Worm (Caenorhabditis elegans) whole organism, L1 larva: Measurements from ENCODE around the gene ttr-43.

Experiments used
- C04F5.9 ChIP-seq: sonication (generic microtip); optimal IDR thresholded peaks from 2 replicates; lab custom pipeline; 2016; ENCODE audit warnings: missing genetic modification characterization, missing compliant biosample characterization
- C16A3.4 ChIP-seq: fragments of 150-350 bp; optimal IDR thresholded peaks from 2 replicates; lab custom pipeline; 2014; ENCODE audit warnings: missing biosample characterization, missing genetic modification characterization
- C34B4.2 ChIP-seq: sonication (generic microtip); optimal IDR thresholded peaks from 2 replicates; lab custom pipeline; 2017; ENCODE audit warnings: mild to moderate bottlenecking, missing genetic modification characterization, missing compliant biosample characterization
- F16B12.6 ChIP-seq: fragments of 150-350 bp; optimal IDR thresholded peaks from 2 replicates; lab custom pipeline; 2014; ENCODE audit warnings: missing biosample characterization, missing genetic modification characterization
- alr-1 ChIP-seq: fragments of 200-800 bp; sonication (Bioruptor generic); optimal IDR thresholded peaks from 2 replicates; lab custom pipeline; 2018; ENCODE audit warnings: borderline replicate concordance, mild to moderate bottlenecking, missing genetic modification characterization, missing compliant biosample characterization
- blmp-1 ChIP-seq: fragments of 150-350 bp; optimal IDR thresholded peaks from 2 replicates; lab custom pipeline; 2014; ENCODE audit warnings: missing biosample characterization, missing genetic modification characterization
- ceh-8 ChIP-seq: fragments of 200-800 bp; sonication (Bioruptor generic); optimal IDR thresholded peaks from 2 replicates; lab custom pipeline; 2018; ENCODE audit warnings: mild to moderate bottlenecking, missing genetic modification characterization, moderate library complexity, missing compliant biosample characterization
- ceh-82 ChIP-seq, 3 experiments: fragments of 150-350 bp in 1 of 3; sonication (generic microtip) in 2 of 3; optimal IDR thresholded peaks; 2 replicates each; lab custom pipeline; 2014 to 2017; ENCODE audit warnings: missing biosample characterization in 3 of 3, missing genetic modification characterization in 3 of 3
- ceh-90 ChIP-seq: sonication (generic microtip); optimal IDR thresholded peaks from 2 replicates; lab custom pipeline; 2016; ENCODE audit warnings: missing genetic modification characterization, missing compliant biosample characterization
- dpl-1 ChIP-seq, 3 experiments: fragments of 150-350 bp in 2 of 3; sonication (generic microtip) in 1 of 3; optimal IDR thresholded peaks; 2 replicates each; lab custom pipeline; 2014 to 2017; ENCODE audit warnings: missing biosample characterization in 3 of 3, missing genetic modification characterization in 3 of 3, missing genetic modification reagents in 3 of 3
- dsc-1 ChIP-seq: sonication (generic microtip); optimal IDR thresholded peaks from 2 replicates; lab custom pipeline; 2016; ENCODE audit warnings: mild to moderate bottlenecking, missing genetic modification characterization, missing compliant biosample characterization
- efl-1 ChIP-seq, 4 experiments: fragments of 150-350 bp; optimal IDR thresholded peaks in 3 of 4; peaks in 1 of 4; 1 replicate in 1 of 4; 2 replicates in 3 of 4; lab custom pipeline; 2014; ENCODE audit warnings: missing biosample characterization in 2 of 4, missing genetic modification characterization in 2 of 4, missing genetic modification reagents in 2 of 4
- egl-13 ChIP-seq: sonication (generic microtip); optimal IDR thresholded peaks from 2 replicates; lab custom pipeline; 2016; ENCODE audit warnings: missing genotype, missing genetic modification reagents, missing genetic modification characterization, missing compliant biosample characterization
- egl-27 ChIP-seq, 2 experiments: fragments of 150-350 bp in 1 of 2; sonication (generic microtip); optimal IDR thresholded peaks; 3 replicates each; lab custom pipeline; 2017 to 2018; ENCODE audit warnings: missing biosample characterization in 2 of 2, missing genetic modification characterization in 2 of 2, missing genetic modification reagents in 2 of 2
- elt-2 ChIP-seq: sonication (generic microtip); optimal IDR thresholded peaks from 2 replicates; lab custom pipeline; 2016; ENCODE audit warnings: missing genetic modification characterization, mild to moderate bottlenecking, inconsistent platforms, missing compliant biosample characterization, missing genetic modification reagents
- elt-3 ChIP-seq, 6 experiments: fragments of 150-350 bp in 1 of 6; sonication (generic microtip); optimal IDR thresholded peaks; 2 replicates each; lab custom pipeline; 2017 to 2018; ENCODE audit warnings: missing biosample characterization in 6 of 6, missing genetic modification characterization in 6 of 6, inconsistent platforms in 1 of 6
- fkh-10 ChIP-seq: sonication (generic microtip); optimal IDR thresholded peaks from 2 replicates; lab custom pipeline; 2017; ENCODE audit warnings: missing biosample characterization, missing genetic modification reagents, missing genetic modification characterization
- fkh-8 ChIP-seq: sonication (generic microtip); optimal IDR thresholded peaks from 2 replicates; lab custom pipeline; 2016; ENCODE audit warnings: mild to moderate bottlenecking, missing genetic modification characterization, missing compliant biosample characterization
- grh-1 ChIP-seq: fragments of 200-800 bp; sonication (Bioruptor generic); IDR thresholded peaks from 2 replicates; pipeline ENCODE4 v1.3.6; 2022; ENCODE audit warnings: missing genetic modification reagents, missing genetic modification characterization, missing compliant biosample characterization
- hlh-17 ChIP-seq: fragments of 200-800 bp; sonication (Bioruptor generic); optimal IDR thresholded peaks from 2 replicates; lab custom pipeline; 2018; ENCODE audit warnings: missing genetic modification characterization, mild to moderate bottlenecking, missing compliant biosample characterization, moderate library complexity, borderline replicate concordance
- hlh-4 ChIP-seq: sonication (generic microtip); optimal IDR thresholded peaks from 2 replicates; lab custom pipeline; 2016; ENCODE audit warnings: mild to moderate bottlenecking, missing genetic modification characterization, missing compliant biosample characterization
- irx-1 ChIP-seq: sonication (generic microtip); optimal IDR thresholded peaks from 2 replicates; lab custom pipeline; 2016; ENCODE audit warnings: missing genetic modification characterization, missing compliant biosample characterization
- isw-1 ChIP-seq: fragments of 200-800 bp; sonication (Bioruptor generic); IDR thresholded peaks from 2 replicates; pipeline ENCODE4 v1.3.6; 2022; ENCODE audit warnings: missing genetic modification characterization, missing compliant biosample characterization
- jun-1 ChIP-seq: fragments of 150-350 bp; optimal IDR thresholded peaks from 2 replicates; lab custom pipeline; 2014; ENCODE audit warnings: missing biosample characterization, missing genetic modification reagents, missing genetic modification characterization
- lin-15B ChIP-seq: fragments of 150-350 bp; sonication (generic microtip); optimal IDR thresholded peaks from 3 replicates; lab custom pipeline; 2014; ENCODE audit warnings: missing biosample characterization, missing genetic modification characterization
- lin-39 ChIP-seq: fragments of 150-350 bp; optimal IDR thresholded peaks from 2 replicates; lab custom pipeline; 2014; ENCODE audit warnings: missing biosample characterization, missing genetic modification reagents, missing genetic modification characterization
- lir-3 ChIP-seq: sonication (generic microtip); optimal IDR thresholded peaks from 2 replicates; lab custom pipeline; 2016; ENCODE audit warnings: mild to moderate bottlenecking, missing genetic modification characterization, moderate library complexity, missing compliant biosample characterization; ENCODE audit not compliant: poor library complexity
- lsy-2 ChIP-seq, 2 experiments: fragments of 150-350 bp; optimal IDR thresholded peaks; 2 replicates each; lab custom pipeline; 2014; ENCODE audit warnings: missing biosample characterization in 2 of 2, missing genetic modification characterization in 2 of 2
- mab-9 ChIP-seq: fragments of 200-800 bp; sonication (Bioruptor generic); IDR thresholded peaks from 2 replicates; pipeline ENCODE4 v1.3.6; 2022; ENCODE audit warnings: missing genetic modification reagents, missing genetic modification characterization, missing compliant biosample characterization
- mdl-1 ChIP-seq, 2 experiments: fragments of 150-350 bp; optimal IDR thresholded peaks; 2 replicates each; lab custom pipeline; 2014 to 2017; ENCODE audit warnings: missing biosample characterization in 2 of 2, missing genetic modification characterization in 2 of 2, inconsistent platforms in 1 of 2
- nhr-11 ChIP-seq: fragments of 150-350 bp; optimal IDR thresholded peaks from 2 replicates; lab custom pipeline; 2014; ENCODE audit warnings: missing biosample characterization, missing genetic modification characterization
- nhr-12 ChIP-seq: sonication (generic microtip); optimal IDR thresholded peaks from 2 replicates; lab custom pipeline; 2017; ENCODE audit warnings: missing biosample characterization, missing genetic modification characterization
- nhr-19 ChIP-seq: fragments of 200-800 bp; sonication (Bioruptor generic); conservative IDR thresholded peaks from 2 replicates; pipeline ENCODE4 v1.3.6; 2022; ENCODE audit warnings: missing genetic modification characterization, missing compliant biosample characterization
- nhr-20 ChIP-seq: sonication (generic microtip); optimal IDR thresholded peaks from 2 replicates; lab custom pipeline; 2016; ENCODE audit warnings: mild to moderate bottlenecking, missing genetic modification characterization, missing compliant biosample characterization
- nhr-28 ChIP-seq: fragments of 150-350 bp; optimal IDR thresholded peaks from 2 replicates; lab custom pipeline; 2014; ENCODE audit warnings: missing biosample characterization, missing genetic modification characterization
- nhr-47 ChIP-seq: sonication (generic microtip); optimal IDR thresholded peaks from 2 replicates; lab custom pipeline; 2016; ENCODE audit warnings: mild to moderate bottlenecking, missing genetic modification characterization, moderate library complexity, missing compliant biosample characterization
- nhr-71 ChIP-seq: sonication (generic microtip); optimal IDR thresholded peaks from 2 replicates; lab custom pipeline; 2016; ENCODE audit warnings: mild to moderate bottlenecking, missing genetic modification characterization, moderate library complexity, missing compliant biosample characterization
- nhr-77 ChIP-seq: fragments of 150-350 bp; optimal IDR thresholded peaks from 2 replicates; lab custom pipeline; 2014; ENCODE audit warnings: missing biosample characterization, missing genetic modification characterization
- nhr-84 ChIP-seq: sonication (generic microtip); optimal IDR thresholded peaks from 2 replicates; lab custom pipeline; 2017; ENCODE audit warnings: missing biosample characterization, missing genetic modification characterization
- nhr-90 ChIP-seq: sonication (generic microtip); optimal IDR thresholded peaks from 2 replicates; lab custom pipeline; 2016; ENCODE audit warnings: mild to moderate bottlenecking, missing genetic modification characterization, missing compliant biosample characterization; ENCODE audit not compliant: poor library complexity
- pax-3 ChIP-seq: fragments of 200-800 bp; sonication (Bioruptor generic); optimal IDR thresholded peaks from 2 replicates; lab custom pipeline; 2018; ENCODE audit warnings: mild to moderate bottlenecking, missing genetic modification characterization, moderate library complexity, missing compliant biosample characterization
- rnt-1 ChIP-seq: sonication (generic microtip); optimal IDR thresholded peaks from 2 replicates; lab custom pipeline; 2016; ENCODE audit warnings: mild to moderate bottlenecking, missing genetic modification characterization, moderate library complexity, missing compliant biosample characterization
- sox-4 ChIP-seq: sonication (generic microtip); optimal IDR thresholded peaks from 2 replicates; lab custom pipeline; 2016; ENCODE audit warnings: missing genetic modification characterization, missing compliant biosample characterization
- sptf-1 ChIP-seq: fragments of 150-350 bp; optimal IDR thresholded peaks from 2 replicates; lab custom pipeline; 2014; ENCODE audit warnings: missing biosample characterization, missing genetic modification characterization
- tlp-1 ChIP-seq: fragments of 150-350 bp; optimal IDR thresholded peaks from 2 replicates; lab custom pipeline; 2014; ENCODE audit warnings: missing biosample characterization, missing genetic modification characterization
- unc-30 ChIP-seq: sonication (generic microtip); optimal IDR thresholded peaks from 2 replicates; lab custom pipeline; 2017; ENCODE audit warnings: missing biosample characterization, missing genetic modification characterization
- unc-62 ChIP-seq: fragments of 150-350 bp; optimal IDR thresholded peaks from 2 replicates; lab custom pipeline; 2014; ENCODE audit warnings: missing biosample characterization, missing genetic modification reagents, missing genetic modification characterization
- unc-98 ChIP-seq: fragments of 200-800 bp; sonication (Bioruptor generic); IDR thresholded peaks from 2 replicates; pipeline ENCODE4 v1.3.6; 2022; ENCODE audit warnings: missing genetic modification characterization, missing compliant biosample characterization
- vab-15 ChIP-seq: sonication (generic microtip); optimal IDR thresholded peaks from 2 replicates; lab custom pipeline; 2017; ENCODE audit warnings: missing genotype, mild to moderate bottlenecking, missing genetic modification characterization, missing compliant biosample characterization
- xbp-1 ChIP-seq: sonication (generic microtip); optimal IDR thresholded peaks from 2 replicates; lab custom pipeline; 2016; ENCODE audit warnings: missing genetic modification characterization, missing compliant biosample characterization
- ztf-11 ChIP-seq, 2 experiments: sonication (generic microtip); optimal IDR thresholded peaks; 2 replicates each; lab custom pipeline; 2016 to 2017; ENCODE audit warnings: missing genetic modification characterization in 2 of 2, missing biosample characterization in 1 of 2, missing compliant biosample characterization in 1 of 2
- ztf-4 ChIP-seq: fragments of 150-350 bp; optimal IDR thresholded peaks from 2 replicates; lab custom pipeline; 2014; ENCODE audit warnings: missing biosample characterization, missing genetic modification characterization

The ttr-43 gene

DNA sequence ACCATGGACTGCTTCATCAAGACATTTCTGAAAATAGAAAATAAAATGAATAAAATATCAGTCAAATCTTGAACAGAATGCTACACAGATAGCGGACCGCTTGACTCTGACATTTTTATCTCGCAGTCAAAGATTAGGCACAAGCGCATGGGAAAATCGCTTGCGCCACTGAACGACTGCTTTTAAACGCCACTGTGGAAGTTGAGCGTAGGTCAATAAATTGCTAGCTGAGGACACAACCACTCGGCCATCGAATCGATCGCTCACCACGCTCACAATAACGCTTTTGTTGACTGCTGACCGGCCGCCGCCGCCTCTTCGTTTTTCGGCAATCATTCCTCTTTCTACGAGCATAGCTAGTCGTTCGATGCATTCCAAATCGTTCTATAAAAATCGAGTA lies 6.3 kb upstream of the ttr-43 start (continued):
- TF ChIP-seq hlh-4 (tag; lab: Kevin White, UChicago) (no peak), sptf-1 (tag; lab: Kevin White, UChicago) (no peak), ztf-4 (no peak), elt-3 (tag; optimal IDR thresholded peaks at IDR 0.05; lab: Kevin White, UChicago) (peak in 2 of 6 experiments; percentile 2 to 8), nhr-19 (GFP tag; lab: Robert Waterston, UW) (peak; percentile 65), fkh-10 (no peak), ceh-8 (GFP tag; lab: Kevin White, UChicago) (no peak), C34B4.2 (tag; lab: Kevin White, UChicago) (no peak), nhr-28 (tag; lab: Kevin White, UChicago) (no peak), nhr-71 (peak; percentile 71), unc-62 (GFP tag; lab: Kevin White, UChicago) (no peak), jun-1 (peak; percentile 41), mab-9 (GFP tag; lab: Robert Waterston, UW) (no peak), xbp-1 (tag; lab: Kevin White, UChicago) (peak; percentile 52), nhr-77 (peak; percentile 22), unc-30 (no peak), C04F5.9 (tag; lab: Kevin White, UChicago) (no peak), unc-98 (no peak), nhr-90 (peak; percentile 72), mdl-1 (tag; optimal IDR thresholded peaks at IDR 0.05; lab: Kevin White, UChicago) (no peak), lsy-2 (tag; optimal IDR thresholded peaks at IDR 0.05; lab: Kevin White, UChicago) (peak; percentile 35 to 60), elt-2 (peak; percentile 6), blmp-1 (tag; lab: Kevin White, UChicago) (no peak), pax-3 (peak; percentile 1), ceh-90 (tag; lab: Kevin White, UChicago) (no peak), nhr-84 (no peak), lir-3 (tag; lab: Kevin White, UChicago) (no peak), alr-1 (tag; lab: Kevin White, UChicago) (no peak), egl-27 (tag; optimal IDR thresholded peaks at IDR 0.05; lab: Kevin White, UChicago) (no peak), ztf-11 (tag; optimal IDR thresholded peaks at IDR 0.05; lab: Kevin White, UChicago) (peak in 1 of 2 experiments; percentile 61), rnt-1 (tag; lab: Kevin White, UChicago) (peak; percentile 68), vab-15 (tag; lab: Kevin White, UChicago) (peak; percentile 57), lin-15B (no peak), dsc-1 (tag; lab: Kevin White, UChicago) (peak; percentile 62), fkh-8 (tag; lab: Kevin White, UChicago) (no peak), ceh-82 (tag; optimal IDR thresholded peaks at IDR 0.05; lab: Kevin White, UChicago) (peak; percentile 26 to 51 (median 34)), hlh-17 (GFP tag; lab: Kevin White, UChicago) (no peak), irx-1 (tag; lab: Kevin White, UChicago) (peak; percentile 25), egl-13 (tag; lab: Kevin White, UChicago) (no peak), nhr-47 (tag; lab: Kevin White, UChicago) (peak; percentile 64), tlp-1 (tag; lab: Kevin White, UChicago) (no peak), grh-1 (GFP tag; lab: Robert Waterston, UW) (0 out of 2 replicates have a peak, but pooled peaks have one; percentile 21), sox-4 (tag; lab: Kevin White, UChicago) (no peak), lin-39 (tag; lab: Kevin White, UChicago) (no peak), C16A3.4 (peak; percentile 66), nhr-20 (tag; lab: Kevin White, UChicago) (peak; percentile 59), dpl-1 (GFP tag; optimal IDR thresholded peaks at IDR 0.05; lab: Kevin White, UChicago) (peak in 2 of 3 experiments; percentile 33 to 34), F16B12.6 (tag; lab: Kevin White, UChicago) (peak; percentile 21), isw-1 (GFP tag; lab: Robert Waterston, UW) (no peak), efl-1 (optimal IDR thresholded peaks at IDR 0.05; lab: Kevin White, UChicago) (peak; percentile 45 to 52), efl-1 (GFP tag; optimal IDR thresholded peaks at IDR 0.05 in 1 of 2; lab: Kevin White, UChicago) (peak; percentile 23 to 93), nhr-11 (tag; lab: Kevin White, UChicago) (no peak), nhr-12 (no peak)
